Worm (Caenorhabditis elegans) whole organism, young adult: Measurements from ENCODE around the gene R11D1.12.

ENCODE experiments used
- ceh-40 ChIP-seq: fragments of 200-800 bp; sonication (Bioruptor generic); IDR thresholded peaks from 2 replicates; pipeline ENCODE4 v1.3.6; 2022; ENCODE audit warnings: missing genetic modification characterization, missing compliant biosample characterization
- mes-4 ChIP-seq: sonication (generic microtip); optimal IDR thresholded peaks from 2 replicates; lab custom pipeline; 2016; ENCODE audit warnings: missing genotype, missing genetic modification characterization, missing compliant biosample characterization
- snpc-4 ChIP-seq, 5 experiments: fragments of 150-350 bp in 1 of 5; sonication (generic microtip) in 4 of 5; optimal IDR thresholded peaks; 2 replicates each; lab custom pipeline; 2014 to 2018; ENCODE audit warnings: missing genetic modification characterization in 5 of 5, missing biosample characterization in 3 of 5, antibody characterized with exemption in 2 of 5, mild to moderate bottlenecking in 2 of 5, missing compliant biosample characterization in 2 of 5, missing genotype in 2 of 5, moderate library complexity in 2 of 5, missing genetic modification reagents in 1 of 5
- somi-1 ChIP-seq: fragments of 200-800 bp; sonication (Bioruptor generic); optimal IDR thresholded peaks from 2 replicates; lab custom pipeline; 2018; ENCODE audit warnings: mild to moderate bottlenecking, missing genetic modification characterization, missing compliant biosample characterization

ce11 chrV:12718622-12719021 is 7.2 kb downstream of the R11D1.12 start, which contains the start of gene str-181:
- no peak for TF ChIP-seq snpc-4 (GFP tag; optimal IDR thresholded peaks at IDR 0.05; lab: Kevin White, UChicago)
- TF ChIP-seq snpc-4 (tag; optimal IDR thresholded peaks at IDR 0.05; lab: Kevin White, UChicago): no peak
- TF ChIP-seq mes-4 (tag; lab: Kevin White, UChicago): no peak
- TF ChIP-seq ceh-40 (GFP tag; lab: Robert Waterston, UW): no peak
- no peak for TF ChIP-seq somi-1 (GFP tag; lab: Kevin White, UChicago)
